Fruit fly (Drosophila melanogaster) whole organism, embryonic: Measurements from ENCODE around the gene tipE.

Source experiments
- B-H1 ChIP-seq: fragments of 200-800 bp; sonication (Bioruptor generic); IDR thresholded peaks from 3 replicates; pipeline ENCODE4 v1.3.6; 2022; ENCODE audit warnings: missing biosample characterization, missing genetic modification characterization
- Bteb2 ChIP-seq: fragments of 200-800 bp; sonication (Bioruptor generic); optimal IDR thresholded peaks from 2 replicates; lab custom pipeline; 2016; ENCODE audit warnings: missing biosample characterization, missing genetic modification characterization
- CG1024 ChIP-seq: fragments of 200-800 bp; sonication (Bioruptor generic); IDR thresholded peaks from 2 replicates; pipeline ENCODE4 v1.3.6; 2022; ENCODE audit warnings: missing biosample characterization, missing genetic modification characterization
- CG11085 ChIP-seq: fragments of 200-800 bp; sonication (Bioruptor generic); IDR thresholded peaks from 2 replicates; pipeline ENCODE4 v1.3.6; 2022; ENCODE audit warnings: missing biosample characterization, missing genetic modification characterization
- CG11398 ChIP-seq: fragments of 200-800 bp; sonication (Bioruptor generic); optimal IDR thresholded peaks from 2 replicates; lab custom pipeline; 2016; ENCODE audit warnings: missing biosample characterization, missing genetic modification characterization
- CG11504 ChIP-seq: fragments of 200-800 bp; sonication (Bioruptor generic); optimal IDR thresholded peaks from 3 replicates; lab custom pipeline; 2019; ENCODE audit warnings: missing biosample characterization, mild to moderate bottlenecking, missing genetic modification characterization, moderate library complexity
- CG12155 ChIP-seq: fragments of 200-800 bp; sonication (Bioruptor generic); optimal IDR thresholded peaks from 3 replicates; lab custom pipeline; 2016; ENCODE audit warnings: missing biosample characterization, missing genetic modification characterization
- CG13894 ChIP-seq: fragments of 200-800 bp; sonication (Bioruptor generic); optimal IDR thresholded peaks from 3 replicates; lab custom pipeline; 2018; ENCODE audit warnings: missing biosample characterization, mild to moderate bottlenecking, missing genetic modification characterization, moderate library complexity
- CG2678 ChIP-seq: fragments of 200-800 bp; sonication (Bioruptor generic); optimal IDR thresholded peaks from 3 replicates; lab custom pipeline; 2019; ENCODE audit warnings: missing biosample characterization, mild to moderate bottlenecking, missing genetic modification characterization, moderate library complexity
- CG31224 ChIP-seq: fragments of 200-800 bp; sonication (Bioruptor generic); IDR thresholded peaks from 2 replicates; pipeline ENCODE4 v1.3.6; 2022; ENCODE audit warnings: missing biosample characterization, missing genetic modification characterization
- CG3407 ChIP-seq: fragments of 200-800 bp; sonication (Bioruptor generic); optimal IDR thresholded peaks from 2 replicates; lab custom pipeline; 2018; ENCODE audit warnings: missing biosample characterization, mild to moderate bottlenecking, missing genetic modification characterization
- CG34224 ChIP-seq: fragments of 200-800 bp; sonication (Bioruptor generic); IDR thresholded peaks from 3 replicates; pipeline ENCODE4 v1.3.6; 2022; ENCODE audit warnings: missing biosample characterization, missing genetic modification characterization; ENCODE audit not compliant: partially characterized antibody
- CG34376 ChIP-seq: fragments of 200-800 bp; sonication (Bioruptor generic); optimal IDR thresholded peaks from 2 replicates; lab custom pipeline; 2018; ENCODE audit warnings: missing biosample characterization, mild to moderate bottlenecking, missing genetic modification characterization
- CG5245 ChIP-seq: fragments of 200-800 bp; sonication (Bioruptor generic); optimal IDR thresholded peaks from 3 replicates; lab custom pipeline; 2016; ENCODE audit warnings: missing biosample characterization, missing genetic modification characterization
- CG7372 ChIP-seq: fragments of 200-800 bp; sonication (Bioruptor generic); IDR thresholded peaks from 2 replicates; pipeline ENCODE4 v1.3.6; 2022; ENCODE audit warnings: missing biosample characterization, missing genetic modification characterization
- CG7839 ChIP-seq: fragments of 200-800 bp; sonication (Bioruptor generic); optimal IDR thresholded peaks from 3 replicates; lab custom pipeline; 2018; ENCODE audit warnings: missing biosample characterization, mild to moderate bottlenecking, missing genetic modification characterization, moderate library complexity
- CG8388 ChIP-seq: fragments of 200-800 bp; sonication (Bioruptor generic); optimal IDR thresholded peaks from 2 replicates; lab custom pipeline; 2019; ENCODE audit warnings: missing biosample characterization, mild to moderate bottlenecking, missing genetic modification characterization, moderate library complexity
- CG8765 ChIP-seq: fragments of 200-800 bp; sonication (Bioruptor generic); IDR thresholded peaks from 2 replicates; pipeline ENCODE4 v1.3.6; 2022; ENCODE audit warnings: missing biosample characterization, missing genetic modification characterization
- CG9609 ChIP-seq: fragments of 200-800 bp; sonication (Bioruptor generic); optimal IDR thresholded peaks from 3 replicates; lab custom pipeline; 2016; ENCODE audit warnings: missing biosample characterization, missing genetic modification characterization
- D ChIP-seq, 2 experiments: fragments of 200-800 bp in 1 of 2; fragments of >200 bp in 1 of 2; sonication (Bioruptor generic) in 1 of 2; optimal IDR thresholded peaks; 2 replicates in 1 of 2; 3 replicates in 1 of 2; lab custom pipeline; 2017; ENCODE audit warnings: mild to moderate bottlenecking in 1 of 2, missing biosample characterization in 1 of 2, missing genetic modification characterization in 1 of 2, missing genetic modification reagents in 1 of 2
- Dbx ChIP-seq: fragments of 200-800 bp; sonication (Bioruptor generic); IDR thresholded peaks from 3 replicates; pipeline ENCODE4 v1.3.6; 2022; ENCODE audit warnings: missing biosample characterization, missing genetic modification characterization
- Dek ChIP-seq: fragments of 200-800 bp; sonication (Bioruptor generic); optimal IDR thresholded peaks from 3 replicates; lab custom pipeline; 2019; ENCODE audit warnings: missing biosample characterization, mild to moderate bottlenecking, missing genetic modification characterization, moderate library complexity
- HLH54F ChIP-seq: fragments of 200-800 bp; sonication (Bioruptor generic); optimal IDR thresholded peaks from 3 replicates; lab custom pipeline; 2016; ENCODE audit warnings: missing biosample characterization, missing genetic modification characterization
- HLHmδ ChIP-seq: fragments of 200-800 bp; sonication (Bioruptor generic); optimal IDR thresholded peaks from 2 replicates; lab custom pipeline; 2018; ENCODE audit warnings: missing biosample characterization, mild to moderate bottlenecking, missing genetic modification characterization, moderate library complexity
- NC2β ChIP-seq: fragments of 200-800 bp; sonication (Bioruptor generic); optimal IDR thresholded peaks from 2 replicates; lab custom pipeline; 2016; ENCODE audit warnings: missing biosample characterization, missing genetic modification characterization
- PHDP ChIP-seq: fragments of 200-800 bp; sonication (Bioruptor generic); optimal IDR thresholded peaks from 3 replicates; lab custom pipeline; 2018; ENCODE audit warnings: missing biosample characterization, mild to moderate bottlenecking, missing genetic modification characterization, moderate library complexity
- Sox102F ChIP-seq: fragments of 200-800 bp; sonication (Bioruptor generic); optimal IDR thresholded peaks from 2 replicates; lab custom pipeline; 2018; ENCODE audit warnings: missing biosample characterization, mild to moderate bottlenecking, missing genetic modification characterization, moderate library complexity
- Trl ChIP-seq, 3 experiments: fragments of >200 bp in 2 of 3; fragments of 200-800 bp in 1 of 3; sonication (Bioruptor generic) in 1 of 3; optimal IDR thresholded peaks; 2 replicates in 1 of 3; 3 replicates in 2 of 3; lab custom pipeline; 2016 to 2017; ENCODE audit warnings: missing biosample characterization in 1 of 3, missing genetic modification characterization in 1 of 3
- al ChIP-seq: fragments of 200-800 bp; sonication (Bioruptor generic); IDR thresholded peaks from 2 replicates; pipeline ENCODE4 v1.3.6; 2022; ENCODE audit warnings: missing biosample characterization, missing genetic modification characterization
- bowl ChIP-seq: fragments of 200-800 bp; sonication (Bioruptor generic); IDR thresholded peaks from 2 replicates; pipeline ENCODE4 v1.3.6; 2022; ENCODE audit warnings: missing biosample characterization, missing genetic modification characterization
- bsh ChIP-seq, 2 experiments: fragments of 200-800 bp; sonication (Bioruptor generic); optimal IDR thresholded peaks; 2 replicates each; lab custom pipeline; 2017 to 2018; ENCODE audit warnings: mild to moderate bottlenecking in 2 of 2, missing biosample characterization in 2 of 2, missing genetic modification characterization in 2 of 2, moderate library complexity in 1 of 2
- dan ChIP-seq: fragments of 200-800 bp; sonication (Bioruptor generic); IDR thresholded peaks from 2 replicates; pipeline ENCODE4 v1.3.6; 2022; ENCODE audit warnings: missing biosample characterization, missing genetic modification characterization
- dysf ChIP-seq: fragments of 200-800 bp; sonication (Bioruptor generic); IDR thresholded peaks from 3 replicates; pipeline ENCODE4 v1.3.6; 2022; ENCODE audit warnings: missing biosample characterization, missing genetic modification characterization
- ftz-f1 ChIP-seq: fragments of 200-800 bp; sonication (Bioruptor generic); optimal IDR thresholded peaks from 2 replicates; lab custom pipeline; 2016; ENCODE audit warnings: missing biosample characterization, missing genetic modification characterization
- fu2 ChIP-seq: fragments of 200-800 bp; sonication (Bioruptor generic); optimal IDR thresholded peaks from 2 replicates; lab custom pipeline; 2016; ENCODE audit warnings: missing biosample characterization, missing genetic modification characterization
- gcm2 ChIP-seq: fragments of 200-800 bp; sonication (Bioruptor generic); optimal IDR thresholded peaks from 2 replicates; lab custom pipeline; 2016; ENCODE audit warnings: missing biosample characterization, missing genetic modification characterization
- hbn ChIP-seq: fragments of 200-800 bp; sonication (Bioruptor generic); IDR thresholded peaks from 2 replicates; pipeline ENCODE4 v1.3.6; 2022; ENCODE audit warnings: missing biosample characterization, missing genetic modification characterization; ENCODE audit not compliant: partially characterized antibody
- hth ChIP-seq: fragments of >200 bp; optimal IDR thresholded peaks from 2 replicates; lab custom pipeline; 2017; ENCODE audit warnings: inconsistent platforms
- ken ChIP-seq: fragments of 200-800 bp; sonication (Bioruptor generic); IDR thresholded peaks from 3 replicates; pipeline ENCODE4 v1.3.6; 2022; ENCODE audit warnings: missing biosample characterization, missing genetic modification characterization
- knrl ChIP-seq: fragments of 200-800 bp; sonication (Bioruptor generic); IDR thresholded peaks from 3 replicates; pipeline ENCODE4 v1.3.6; 2022; ENCODE audit warnings: missing biosample characterization, missing genetic modification characterization; ENCODE audit not compliant: partially characterized antibody
- nau ChIP-seq: fragments of 200-800 bp; sonication (Bioruptor generic); optimal IDR thresholded peaks from 3 replicates; lab custom pipeline; 2017; ENCODE audit warnings: missing biosample characterization, mild to moderate bottlenecking, missing genetic modification characterization, missing genetic modification reagents
- run ChIP-seq: fragments of 200-800 bp; sonication (Bioruptor generic); optimal IDR thresholded peaks from 3 replicates; lab custom pipeline; 2018; ENCODE audit warnings: missing biosample characterization, mild to moderate bottlenecking, missing genetic modification characterization
- sim ChIP-seq: fragments of 200-800 bp; sonication (Bioruptor generic); IDR thresholded peaks from 2 replicates; pipeline ENCODE4 v1.3.6; 2022; ENCODE audit warnings: missing biosample characterization, missing genetic modification characterization
- stwl ChIP-seq: fragments of 200-800 bp; sonication (Bioruptor generic); optimal IDR thresholded peaks from 3 replicates; lab custom pipeline; 2018; ENCODE audit warnings: missing biosample characterization, mild to moderate bottlenecking, missing genetic modification characterization, moderate library complexity
- tgo ChIP-seq: fragments of 200-800 bp; sonication (Bioruptor generic); IDR thresholded peaks from 3 replicates; pipeline ENCODE4 v1.3.6; 2022; ENCODE audit warnings: missing biosample characterization, missing genetic modification characterization
- tna ChIP-seq: fragments of 200-800 bp; sonication (Bioruptor generic); IDR thresholded peaks from 2 replicates; pipeline ENCODE4 v1.3.6; 2022; ENCODE audit warnings: missing biosample characterization, missing genetic modification characterization; ENCODE audit not compliant: partially characterized antibody
- zf30C ChIP-seq: fragments of 200-800 bp; sonication (Bioruptor generic); optimal IDR thresholded peaks from 3 replicates; lab custom pipeline; 2018; ENCODE audit warnings: missing biosample characterization, mild to moderate bottlenecking, missing genetic modification characterization

The tipE gene

DNA sequence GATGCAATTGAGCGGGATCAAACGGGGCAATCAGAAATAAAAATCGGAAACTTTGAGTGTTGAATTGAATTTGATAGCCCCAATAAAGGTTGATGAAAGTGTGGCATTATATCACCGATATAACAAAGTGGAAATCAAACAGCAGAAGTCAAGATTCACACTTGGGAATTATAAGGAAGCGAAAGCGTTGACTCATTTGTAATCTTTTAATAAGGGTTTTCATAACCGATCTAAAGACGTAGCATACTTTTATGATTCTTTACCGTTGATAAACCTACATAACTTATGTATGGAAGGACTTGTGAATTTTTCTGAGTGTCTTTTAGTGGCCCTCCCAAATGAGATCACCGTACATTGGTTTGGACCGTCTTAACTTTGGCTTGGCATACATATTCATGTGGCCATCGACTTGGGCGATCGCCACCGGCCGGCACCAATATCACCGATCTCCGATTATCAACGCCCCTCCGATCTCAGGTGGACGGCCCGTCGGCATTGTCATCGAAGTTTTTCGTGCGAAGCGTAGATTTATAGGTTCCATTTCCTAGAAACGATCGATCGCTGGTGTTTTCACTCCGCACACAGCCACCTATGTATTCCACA lies 41.2 kb downstream of the tipE start (continued):
- TF ChIP-seq CG31224 (no peak), CG13894 (peak; percentile 27), CG3407 (GFP tag; lab: Kevin White, UChicago) (no peak), Sox102F (peak; percentile 9), CG12155 (GFP tag; lab: Kevin White, UChicago) (no peak), CG5245 (GFP tag; lab: Kevin White, UChicago) (no peak), gcm2 (GFP tag; lab: Kevin White, UChicago) (no peak), NC2β (no peak), bowl (GFP tag; lab: Robert Waterston, UW) (no peak)

dm6 chr3L:4230357-4230901 lies 42.1 kb downstream of the tipE start:
- TF ChIP-seq hbn (GFP tag; lab: Robert Waterston, UW), result no peak
- TF ChIP-seq CG1024 (GFP tag; lab: Robert Waterston, UW), result peak; percentile 66
- TF ChIP-seq bsh (GFP tag; optimal IDR thresholded peaks at IDR 0.05; lab: Kevin White, UChicago), result peak; percentile 87 to 96
- TF ChIP-seq Trl (optimal IDR thresholded peaks at IDR 0.05; lab: Kevin White, UChicago), result no peak
- TF ChIP-seq Trl (GFP tag; optimal IDR thresholded peaks at IDR 0.05; lab: Kevin White, UChicago), result peak; percentile 92
- TF ChIP-seq CG11398, result peak; percentile 91
- peak; percentile 85 for TF ChIP-seq HLH54F (GFP tag; lab: Kevin White, UChicago)
- TF ChIP-seq CG8388, result peak; percentile 95
- peak; percentile 51 for TF ChIP-seq stwl (tag; lab: Kevin White, UChicago)
- no peak for TF ChIP-seq Dbx (GFP tag; lab: Robert Waterston, UW)
- peak; percentile 68 for TF ChIP-seq fu2 (GFP tag; lab: Kevin White, UChicago)
- TF ChIP-seq zf30C (GFP tag; lab: Kevin White, UChicago), result peak; percentile 99
- TF ChIP-seq HLHmδ (GFP tag; lab: Kevin White, UChicago), result peak; percentile 11
- TF ChIP-seq hth (lab: Kevin White, UChicago), result no peak
- TF ChIP-seq run (tag; lab: Kevin White, UChicago), result peak; percentile 85
- TF ChIP-seq CG7839, result peak; percentile 95
- peak; percentile 86 for TF ChIP-seq sim (GFP tag; lab: Robert Waterston, UW)
- peak; percentile 83 for TF ChIP-seq ken (GFP tag; lab: Robert Waterston, UW)
- no peak for TF ChIP-seq CG34224 (GFP tag; lab: Robert Waterston, UW)
- TF ChIP-seq CG7372, result peak; percentile 79
- TF ChIP-seq CG11504, result peak; percentile 95
- TF ChIP-seq CG2678 (tag; lab: Kevin White, UChicago), result peak; percentile 94
- TF ChIP-seq nau, result peak; percentile 84
- TF ChIP-seq tna, result no peak
- peak; percentile 26 for TF ChIP-seq CG34376 (GFP tag; lab: Kevin White, UChicago)
- peak; percentile 89 for TF ChIP-seq PHDP
- TF ChIP-seq ftz-f1 (GFP tag; lab: Kevin White, UChicago), result no peak
- peak; percentile 88 for TF ChIP-seq tgo
- TF ChIP-seq al (GFP tag; lab: Robert Waterston, UW), result 0 out of 2 replicates have a peak, but pooled peaks have one; percentile 15
- TF ChIP-seq CG11085 (GFP tag; lab: Robert Waterston, UW), result peak; percentile 39; the same call in 1 of the 2 replicates
- no peak for TF ChIP-seq knrl
- peak; percentile 96 for TF ChIP-seq Sox102F
- peak; percentile 90 for TF ChIP-seq dysf (GFP tag; lab: Robert Waterston, UW)
- peak; percentile 81 for TF ChIP-seq Bteb2
- peak; percentile 69 for TF ChIP-seq B-H1 (GFP tag; lab: Robert Waterston, UW)
- peak; percentile 86 for TF ChIP-seq dan (GFP tag; lab: Robert Waterston, UW)
- TF ChIP-seq D (optimal IDR thresholded peaks at IDR 0.05; lab: Kevin White, UChicago), result no peak
- TF ChIP-seq D (GFP tag; optimal IDR thresholded peaks at IDR 0.05; lab: Kevin White, UChicago), result peak; percentile 98
- TF ChIP-seq CG9609, result peak; percentile 94
- peak; percentile 87 for TF ChIP-seq CG8765 (GFP tag; lab: Robert Waterston, UW)
- peak; percentile 79 for TF ChIP-seq Dek (tag; lab: Kevin White, UChicago)
